Fruit fly (Drosophila melanogaster) whole organism, embryonic: ENCODE data around the gene Arv1.

ENCODE experiments used
- BEAF-32 ChIP-seq: fragments of 200-800 bp; sonication (Bioruptor generic); optimal IDR thresholded peaks from 3 replicates; lab custom pipeline; 2017; ENCODE audit warnings: missing biosample characterization, missing genetic modification characterization, mild to moderate bottlenecking, moderate library complexity, missing genetic modification reagents
- CG10147 ChIP-seq: fragments of 200-800 bp; sonication (Bioruptor generic); optimal IDR thresholded peaks from 2 replicates; lab custom pipeline; 2019; ENCODE audit warnings: missing biosample characterization, mild to moderate bottlenecking, missing genetic modification characterization, moderate library complexity
- CG10543 ChIP-seq: fragments of 200-800 bp; sonication (Bioruptor generic); optimal IDR thresholded peaks from 3 replicates; lab custom pipeline; 2017; ENCODE audit warnings: missing biosample characterization, mild to moderate bottlenecking, missing genetic modification characterization, moderate library complexity
- CG12219 ChIP-seq: fragments of 200-800 bp; sonication (Bioruptor generic); optimal IDR thresholded peaks from 3 replicates; lab custom pipeline; 2018; ENCODE audit warnings: missing biosample characterization, mild to moderate bottlenecking, missing genetic modification characterization
- CG1529 ChIP-seq: fragments of 200-800 bp; sonication (Bioruptor generic); optimal IDR thresholded peaks from 3 replicates; lab custom pipeline; 2018; ENCODE audit warnings: missing biosample characterization, missing genetic modification characterization
- CG17359 ChIP-seq: fragments of 200-800 bp; sonication (Bioruptor generic); optimal IDR thresholded peaks from 3 replicates; lab custom pipeline; 2018; ENCODE audit warnings: missing biosample characterization, mild to moderate bottlenecking, missing genetic modification characterization, moderate library complexity
- CG17361 ChIP-seq: fragments of 200-800 bp; sonication (Bioruptor generic); IDR thresholded peaks from 3 replicates; pipeline ENCODE4 v1.3.6; 2022; ENCODE audit warnings: missing biosample characterization, missing genetic modification characterization
- CG17385 ChIP-seq: fragments of 200-800 bp; sonication (Bioruptor generic); optimal IDR thresholded peaks from 3 replicates; lab custom pipeline; 2018; ENCODE audit warnings: missing biosample characterization, mild to moderate bottlenecking, missing genetic modification characterization
- CG17829 ChIP-seq: fragments of 200-800 bp; optimal IDR thresholded peaks from 2 replicates; lab custom pipeline; 2019; ENCODE audit warnings: missing biosample characterization, mild to moderate bottlenecking, missing genetic modification characterization, moderate library complexity
- CG18262 ChIP-seq: fragments of 200-800 bp; optimal IDR thresholded peaks from 3 replicates; lab custom pipeline; 2019; ENCODE audit warnings: missing biosample characterization, mild to moderate bottlenecking, missing genetic modification characterization, moderate library complexity
- CG1832 ChIP-seq: fragments of 200-800 bp; sonication (Bioruptor generic); optimal IDR thresholded peaks from 2 replicates; lab custom pipeline; 2017; ENCODE audit warnings: missing biosample characterization, mild to moderate bottlenecking, missing genetic modification characterization, inconsistent platforms
- CG2199 ChIP-seq: fragments of 200-800 bp; sonication (Bioruptor generic); IDR thresholded peaks from 3 replicates; pipeline ENCODE4 v1.3.6; 2022; ENCODE audit warnings: missing biosample characterization, missing genetic modification characterization
- CG2202 ChIP-seq: fragments of 200-800 bp; sonication (Bioruptor generic); optimal IDR thresholded peaks from 2 replicates; lab custom pipeline; 2018; ENCODE audit warnings: missing biosample characterization, mild to moderate bottlenecking, missing genetic modification characterization
- CG2712 ChIP-seq: fragments of 200-800 bp; optimal IDR thresholded peaks from 3 replicates; lab custom pipeline; 2019; ENCODE audit warnings: missing biosample characterization, mild to moderate bottlenecking, missing genetic modification characterization, moderate library complexity
- CG31224 ChIP-seq: fragments of 200-800 bp; sonication (Bioruptor generic); IDR thresholded peaks from 2 replicates; pipeline ENCODE4 v1.3.6; 2022; ENCODE audit warnings: missing biosample characterization, missing genetic modification characterization
- CG32767 ChIP-seq: fragments of 200-800 bp; sonication (Bioruptor generic); IDR thresholded peaks from 2 replicates; pipeline ENCODE4 v1.3.6; 2022; ENCODE audit warnings: missing biosample characterization, missing genetic modification characterization
- CG3838 ChIP-seq: fragments of 200-800 bp; sonication (Bioruptor generic); optimal IDR thresholded peaks from 3 replicates; lab custom pipeline; 2016; ENCODE audit warnings: missing biosample characterization, missing genetic modification characterization
- CG6272 ChIP-seq: fragments of 200-800 bp; sonication (Bioruptor generic); IDR thresholded peaks from 2 replicates; pipeline ENCODE4 v1.3.6; 2022; ENCODE audit warnings: missing biosample characterization, missing genetic modification characterization
- CG6813 ChIP-seq: fragments of 200-800 bp; sonication (Bioruptor generic); optimal IDR thresholded peaks from 2 replicates; lab custom pipeline; 2017; ENCODE audit warnings: missing biosample characterization, missing genetic modification characterization, mild to moderate bottlenecking, moderate library complexity, missing genetic modification reagents
- CG9609 ChIP-seq: fragments of 200-800 bp; sonication (Bioruptor generic); optimal IDR thresholded peaks from 3 replicates; lab custom pipeline; 2016; ENCODE audit warnings: missing biosample characterization, missing genetic modification characterization
- CG9932 ChIP-seq: fragments of 200-800 bp; sonication (Bioruptor generic); IDR thresholded peaks from 2 replicates; pipeline ENCODE4 v1.3.6; 2022; ENCODE audit warnings: missing biosample characterization, missing genetic modification characterization
- D19A ChIP-seq: fragments of 200-800 bp; optimal IDR thresholded peaks from 3 replicates; lab custom pipeline; 2019; ENCODE audit warnings: missing biosample characterization, mild to moderate bottlenecking, missing genetic modification characterization, moderate library complexity
- Drgx ChIP-seq: fragments of 200-800 bp; sonication (Bioruptor generic); IDR thresholded peaks from 2 replicates; pipeline ENCODE4 v1.3.6; 2022; ENCODE audit warnings: missing biosample characterization, missing genetic modification characterization
- Ets65A ChIP-seq: fragments of 200-800 bp; sonication (Bioruptor generic); peaks from one replicate; lab custom pipeline; 2016; ENCODE audit warnings: missing biosample characterization, missing genetic modification characterization
- HLH3B ChIP-seq: fragments of 200-800 bp; sonication (Bioruptor generic); IDR thresholded peaks from 2 replicates; pipeline ENCODE4 v1.3.6; 2022; ENCODE audit warnings: missing biosample characterization, missing genetic modification characterization
- Hr78 ChIP-seq, 2 experiments: fragments of 200-800 bp in 1 of 2; fragments of >200 bp in 1 of 2; sonication (Bioruptor generic) in 1 of 2; optimal IDR thresholded peaks; 2 replicates each; lab custom pipeline; 2017 to 2019; ENCODE audit warnings: missing biosample characterization in 2 of 2, missing genetic modification characterization in 2 of 2, mild to moderate bottlenecking in 1 of 2, moderate library complexity in 1 of 2
- Meics ChIP-seq: fragments of 200-800 bp; sonication (Bioruptor generic); optimal IDR thresholded peaks from 2 replicates; lab custom pipeline; 2017; ENCODE audit warnings: missing biosample characterization, mild to moderate bottlenecking, missing genetic modification characterization
- Neu2 ChIP-seq: fragments of 200-800 bp; sonication (Bioruptor generic); optimal IDR thresholded peaks from 3 replicates; lab custom pipeline; 2016; ENCODE audit warnings: missing biosample characterization, missing genetic modification characterization, borderline replicate concordance
- Poxn ChIP-seq: fragments of 200-800 bp; sonication (Bioruptor generic); IDR thresholded peaks from 2 replicates; pipeline ENCODE4 v1.3.6; 2022; ENCODE audit warnings: missing biosample characterization, missing genetic modification characterization
- Ssrp ChIP-seq: fragments of 200-800 bp; sonication (Bioruptor generic); optimal IDR thresholded peaks from 2 replicates; lab custom pipeline; 2018; ENCODE audit warnings: missing biosample characterization, mild to moderate bottlenecking, missing genetic modification characterization, moderate library complexity
- Xrp1 ChIP-seq: fragments of 200-800 bp; sonication (Bioruptor generic); IDR thresholded peaks from 2 replicates; pipeline ENCODE4 v1.3.6; 2022; ENCODE audit warnings: missing biosample characterization, missing genetic modification characterization
- ac ChIP-seq: fragments of 200-800 bp; sonication (Bioruptor generic); optimal IDR thresholded peaks from 3 replicates; lab custom pipeline; 2017; ENCODE audit warnings: missing biosample characterization, mild to moderate bottlenecking, missing genetic modification characterization
- aop ChIP-seq: fragments of 200-800 bp; sonication (Bioruptor generic); IDR thresholded peaks from 2 replicates; pipeline ENCODE4 v1.3.6; 2022; ENCODE audit warnings: missing biosample characterization, missing genetic modification characterization
- cg ChIP-seq: fragments of 200-800 bp; sonication (Bioruptor generic); optimal IDR thresholded peaks from 3 replicates; lab custom pipeline; 2019; ENCODE audit warnings: missing biosample characterization, mild to moderate bottlenecking, missing genetic modification characterization, moderate library complexity
- fru ChIP-seq: fragments of >200 bp; optimal IDR thresholded peaks from 2 replicates; lab custom pipeline; 2017
- ham ChIP-seq: fragments of 200-800 bp; sonication (Bioruptor generic); IDR thresholded peaks from 2 replicates; pipeline ENCODE4 v1.3.6; 2022; ENCODE audit warnings: missing biosample characterization, missing genetic modification characterization
- nerfin-1 ChIP-seq: fragments of 200-800 bp; sonication (Bioruptor generic); optimal IDR thresholded peaks from 3 replicates; lab custom pipeline; 2019; ENCODE audit warnings: missing biosample characterization, mild to moderate bottlenecking, missing genetic modification characterization, moderate library complexity
- nerfin-2 ChIP-seq: fragments of 200-800 bp; sonication (Bioruptor generic); IDR thresholded peaks from 2 replicates; pipeline ENCODE4 v1.3.6; 2022; ENCODE audit warnings: missing biosample characterization, missing genetic modification characterization; ENCODE audit not compliant: partially characterized antibody
- pb ChIP-seq: fragments of 200-800 bp; sonication (Bioruptor generic); optimal IDR thresholded peaks from 3 replicates; lab custom pipeline; 2016; ENCODE audit warnings: missing biosample characterization, missing genetic modification characterization
- pho ChIP-seq: fragments of 200-800 bp; sonication (Bioruptor generic); optimal IDR thresholded peaks from 2 replicates; lab custom pipeline; 2016; ENCODE audit warnings: missing biosample characterization, missing genetic modification characterization
- phol ChIP-seq: fragments of 200-800 bp; sonication (Bioruptor generic); optimal IDR thresholded peaks from 3 replicates; lab custom pipeline; 2018; ENCODE audit warnings: missing biosample characterization, mild to moderate bottlenecking, missing genetic modification characterization, moderate library complexity
- repo ChIP-seq: fragments of 200-800 bp; sonication (Bioruptor generic); optimal IDR thresholded peaks from 2 replicates; lab custom pipeline; 2016; ENCODE audit warnings: missing biosample characterization, missing genetic modification characterization
- run ChIP-seq: fragments of 200-800 bp; sonication (Bioruptor generic); optimal IDR thresholded peaks from 3 replicates; lab custom pipeline; 2018; ENCODE audit warnings: missing biosample characterization, mild to moderate bottlenecking, missing genetic modification characterization
- sim ChIP-seq: fragments of 200-800 bp; sonication (Bioruptor generic); IDR thresholded peaks from 2 replicates; pipeline ENCODE4 v1.3.6; 2022; ENCODE audit warnings: missing biosample characterization, missing genetic modification characterization
- sna ChIP-seq: fragments of 200-800 bp; sonication (Bioruptor generic); IDR thresholded peaks from 2 replicates; pipeline ENCODE4 v1.3.6; 2022; ENCODE audit warnings: missing biosample characterization, missing genetic modification characterization; ENCODE audit not compliant: partially characterized antibody
- stc ChIP-seq: fragments of 200-800 bp; sonication (Bioruptor generic); IDR thresholded peaks from 2 replicates; pipeline ENCODE4 v1.3.6; 2022; ENCODE audit warnings: missing biosample characterization, missing genetic modification characterization
- tap ChIP-seq: fragments of 200-800 bp; optimal IDR thresholded peaks from 3 replicates; lab custom pipeline; 2019; ENCODE audit warnings: missing biosample characterization, mild to moderate bottlenecking, missing genetic modification characterization, moderate library complexity
- unc-4 ChIP-seq: fragments of 200-800 bp; sonication (Bioruptor generic); IDR thresholded peaks from 2 replicates; pipeline ENCODE4 v1.3.6; 2022; ENCODE audit warnings: missing biosample characterization, missing genetic modification characterization; ENCODE audit not compliant: partially characterized antibody

Gene Arv1

DNA sequence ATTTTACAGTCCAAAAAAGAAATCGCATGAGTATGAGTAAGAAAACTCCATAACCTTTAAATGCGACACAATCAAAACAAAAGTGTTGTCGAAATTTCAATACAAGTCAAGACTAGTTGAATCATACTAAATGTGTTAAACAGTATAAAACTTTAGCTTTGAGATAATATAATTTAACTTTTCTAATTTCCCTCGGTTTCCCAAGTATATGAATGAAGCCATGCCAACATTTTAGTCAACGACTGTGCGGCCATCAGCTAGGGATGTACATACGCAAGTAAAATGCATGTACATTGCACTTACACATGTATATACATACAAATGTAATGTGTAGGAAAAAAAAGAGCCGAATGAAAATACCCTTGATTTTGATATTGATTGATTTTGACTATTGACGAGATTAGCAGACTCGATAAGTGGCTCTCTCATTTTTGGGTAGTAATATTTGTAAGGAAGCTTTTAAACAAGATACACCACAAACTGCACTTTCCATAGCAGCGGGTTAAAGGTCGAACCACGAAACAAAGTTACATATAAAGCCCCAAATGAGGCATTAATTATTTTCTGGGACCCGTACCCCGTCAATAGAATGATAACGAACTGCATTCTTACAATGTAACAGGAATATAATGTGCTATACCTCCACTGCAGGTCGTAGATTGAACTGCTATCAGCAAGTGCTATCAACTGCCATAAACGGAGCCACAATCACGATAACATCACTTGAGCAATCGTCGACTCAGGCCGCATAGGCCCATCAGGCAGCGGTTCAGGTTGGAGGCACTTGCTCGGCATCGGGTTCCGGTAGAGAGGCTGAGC lies 4.9 kb downstream of the Arv1 start (continued):
- no peak for TF ChIP-seq CG17385 (GFP tag; lab: Kevin White, UChicago)
- no peak for TF ChIP-seq ac (GFP tag; lab: Kevin White, UChicago)
- peak; percentile 9 for TF ChIP-seq CG17359 (tag; lab: Kevin White, UChicago)
- TF ChIP-seq HLH3B: no peak
- no peak for TF ChIP-seq CG31224 (GFP tag; lab: Robert Waterston, UW)
- no peak for TF ChIP-seq CG10147
- TF ChIP-seq pho (GFP tag; lab: Kevin White, UChicago): peak; percentile 4
- TF ChIP-seq Xrp1 (GFP tag; lab: Robert Waterston, UW): peak; percentile 10; the same call in 1 of the 2 replicates
- TF ChIP-seq CG9609 (GFP tag; lab: Kevin White, UChicago): no peak
- TF ChIP-seq cg (GFP tag; lab: Kevin White, UChicago): peak; percentile 34
- TF ChIP-seq CG18262 (tag; lab: Kevin White, UChicago): peak; percentile 12
- TF ChIP-seq CG6813 (GFP tag; lab: Kevin White, UChicago): no peak
- TF ChIP-seq CG1529 (GFP tag; lab: Kevin White, UChicago): peak; percentile 17
- peak in 1 of 2 experiments; percentile 97 for TF ChIP-seq Hr78 (GFP tag; optimal IDR thresholded peaks at IDR 0.05; lab: Kevin White, UChicago)
- peak; percentile 56 for TF ChIP-seq Drgx (GFP tag; lab: Robert Waterston, UW)
- 0 out of 3 replicates have a peak, but pooled peaks have one; percentile 20 for TF ChIP-seq CG2199 (GFP tag; lab: Robert Waterston, UW)
- TF ChIP-seq nerfin-1 (tag; lab: Kevin White, UChicago): no peak
- no peak for TF ChIP-seq pb
- TF ChIP-seq CG12219: no peak
- peak; percentile 76 for TF ChIP-seq D19A (tag; lab: Kevin White, UChicago)
- peak; percentile 38 for TF ChIP-seq CG2712 (tag; lab: Kevin White, UChicago)
- TF ChIP-seq CG32767: 0 out of 2 replicates have a peak, but pooled peaks have one; percentile 9
- no peak for TF ChIP-seq Poxn
- TF ChIP-seq CG17361 (GFP tag; lab: Robert Waterston, UW): 0 out of 3 replicates have a peak, but pooled peaks have one; percentile 35
- no peak for TF ChIP-seq Neu2
- TF ChIP-seq Ets65A (GFP tag; lab: Kevin White, UChicago): peak; percentile 45
- no peak for TF ChIP-seq sim (GFP tag; lab: Robert Waterston, UW)
- no peak for TF ChIP-seq phol (tag; lab: Kevin White, UChicago)
- peak; percentile 20 for TF ChIP-seq CG17829 (tag; lab: Kevin White, UChicago)

DNA sequence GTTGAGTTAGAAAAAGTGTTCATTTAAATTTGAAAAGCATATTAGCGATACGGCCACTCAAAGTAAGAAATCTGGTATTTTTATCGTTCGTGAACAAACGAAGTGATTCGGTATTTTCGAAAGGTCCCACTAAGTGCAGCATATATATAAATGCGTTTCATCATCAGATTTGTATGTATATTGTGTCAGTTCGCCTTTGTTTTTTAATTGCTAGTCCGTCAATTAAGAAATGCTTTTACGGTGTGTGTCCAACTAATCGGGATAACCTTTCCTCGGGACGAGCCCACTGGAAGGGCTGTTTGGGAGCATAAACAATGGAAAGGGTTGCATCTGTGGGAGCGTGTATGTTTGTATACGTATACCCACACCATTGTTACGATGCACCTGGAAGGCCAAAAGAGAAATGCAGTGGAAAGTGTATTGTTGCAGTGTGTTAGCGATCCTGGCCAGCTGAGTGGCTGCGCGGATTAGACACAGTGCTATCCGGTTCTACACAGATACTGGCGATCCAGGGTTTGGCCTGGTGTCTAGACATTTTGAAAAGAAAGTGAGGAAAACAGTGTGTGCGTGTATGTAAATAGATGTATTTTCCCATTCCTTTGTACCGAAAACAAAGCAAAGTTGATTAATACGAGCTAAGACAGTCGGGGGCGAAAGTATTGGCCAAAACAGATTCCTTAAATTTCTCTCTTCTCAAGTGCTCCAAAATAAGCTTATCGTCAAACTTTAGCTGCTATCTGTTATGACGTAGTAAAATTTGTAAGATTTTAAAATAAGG lies 5.9 kb downstream of the Arv1 start, which contains the start of gene CG7611:
Gene CG7611 (plus strand): TSS at position 128 of the 778 bp plus-strand sequence.
- TF ChIP-seq CG1832 (GFP tag; lab: Kevin White, UChicago): no peak
- peak; percentile 50 for TF ChIP-seq sna (GFP tag; lab: Robert Waterston, UW)
- no peak for TF ChIP-seq Ssrp
- TF ChIP-seq nerfin-2 (GFP tag; lab: Robert Waterston, UW): no peak
- TF ChIP-seq CG10543 (GFP tag; lab: Kevin White, UChicago): no peak
- TF ChIP-seq repo (GFP tag; lab: Kevin White, UChicago): no peak
- peak; percentile 15 for TF ChIP-seq phol (tag; lab: Kevin White, UChicago)
- 0 out of 2 replicates have a peak, but pooled peaks have one; percentile 4 for TF ChIP-seq stc (GFP tag; lab: Robert Waterston, UW)
- no peak for TF ChIP-seq CG6272 (GFP tag; lab: Robert Waterston, UW)
- TF ChIP-seq ham (GFP tag; lab: Robert Waterston, UW): no peak
- TF ChIP-seq CG9932: no peak
- TF ChIP-seq aop: no peak
- no peak for TF ChIP-seq CG3838 (GFP tag; lab: Kevin White, UChicago)
- no peak for TF ChIP-seq CG2202
- no peak for TF ChIP-seq Meics (GFP tag; lab: Kevin White, UChicago)
- TF ChIP-seq D19A (tag; lab: Kevin White, UChicago): peak; percentile 24
- TF ChIP-seq run (tag; lab: Kevin White, UChicago): no peak
- TF ChIP-seq fru: no peak
- TF ChIP-seq unc-4 (GFP tag; lab: Robert Waterston, UW): no peak
- TF ChIP-seq tap (tag; lab: Kevin White, UChicago): no peak
- peak; percentile 35 for TF ChIP-seq BEAF-32 (GFP tag; lab: Kevin White, UChicago)
